Worm (Caenorhabditis elegans): ENCODE measurements around the gene snap-29.

snap-29 gene

DNA sequence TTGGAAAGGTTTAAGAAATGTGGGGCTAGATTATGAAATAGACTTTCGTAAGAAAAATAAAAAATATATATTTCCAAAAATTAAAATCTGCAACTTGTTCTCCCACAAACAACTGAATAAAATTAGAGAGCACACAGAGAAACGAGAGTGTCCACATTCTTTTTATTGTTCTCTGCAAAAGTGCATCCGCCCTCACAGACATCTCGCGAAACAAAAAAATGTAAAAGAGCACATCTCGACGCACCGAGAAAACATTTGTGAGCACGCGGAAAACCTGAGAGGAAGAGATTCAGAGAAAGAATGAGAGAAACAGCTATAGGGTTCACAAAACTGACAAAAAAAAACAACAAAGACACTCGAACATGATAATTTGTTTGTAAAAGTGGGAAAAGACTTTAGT lies 6.0 kb downstream of the snap-29 start (continued):
- no peak for TF ChIP-seq ctbp-1 (GFP tag; IDR thresholded peaks at IDR 0.05)
- TF ChIP-seq dmd-6 (GFP tag; IDR thresholded peaks at IDR 0.05) = 0 out of 2 replicates have a peak, but pooled peaks have one; percentile 20
- TF ChIP-seq hlh-30 (tag; optimal IDR thresholded peaks at IDR 0.05; ENCODE audit: insufficient read depth) = peak; percentile 52
- TF ChIP-seq Y75B8A.6 (GFP tag; IDR thresholded peaks at IDR 0.05) = no peak
- no peak for TF ChIP-seq daf-19 (GFP tag; conservative IDR thresholded peaks at IDR 0.05)
- TF ChIP-seq dpl-1 (GFP tag; optimal IDR thresholded peaks at IDR 0.05) = peak; percentile 12
- TF ChIP-seq daf-12 (tag; optimal IDR thresholded peaks at IDR 0.05) = no peak
- no peak for TF ChIP-seq ceh-82 (tag; optimal IDR thresholded peaks at IDR 0.05)
- TF ChIP-seq set-16 (GFP tag; IDR thresholded peaks at IDR 0.05) = no peak
- TF ChIP-seq tag-97 (GFP tag; IDR thresholded peaks at IDR 0.05) = no peak
- TF ChIP-seq ces-1 (GFP tag; optimal IDR thresholded peaks at IDR 0.05) = no peak
- no peak for TF ChIP-seq spr-1 (tag; optimal IDR thresholded peaks at IDR 0.05)
- no peak for TF ChIP-seq arid-1 (GFP tag; conservative IDR thresholded peaks at IDR 0.05)
- TF ChIP-seq nhr-28 (tag; optimal IDR thresholded peaks at IDR 0.05) = no peak
- no peak for TF ChIP-seq F37D6.2 (tag; optimal IDR thresholded peaks at IDR 0.05)
- TF ChIP-seq cey-2 (tag; optimal IDR thresholded peaks at IDR 0.05; ENCODE audit: borderline replicate concordance, insufficient read depth) = no peak
- peak; percentile 1 for TF ChIP-seq rbr-2 (tag; optimal IDR thresholded peaks at IDR 0.05)
- TF ChIP-seq lin-15B (tag; optimal IDR thresholded peaks at IDR 0.05) = no peak
- no peak for TF ChIP-seq dmd-8 (GFP tag; IDR thresholded peaks at IDR 0.05)
- no peak for TF ChIP-seq T20F7.1 (GFP tag; optimal IDR thresholded peaks at IDR 0.05)
- TF ChIP-seq ceh-62 (tag; optimal IDR thresholded peaks at IDR 0.05) = no peak
- TF ChIP-seq saeg-2 (GFP tag; IDR thresholded peaks at IDR 0.05) = no peak
- TF ChIP-seq egl-43 (GFP tag; IDR thresholded peaks at IDR 0.05) = no peak
- TF ChIP-seq tra-1 (GFP tag; IDR thresholded peaks at IDR 0.05) = no peak
- no peak for TF ChIP-seq dmd-9 (GFP tag; IDR thresholded peaks at IDR 0.05)
- no peak for TF ChIP-seq mdt-29 (GFP tag; IDR thresholded peaks at IDR 0.05)
- TF ChIP-seq F44E2.7 (GFP tag; IDR thresholded peaks at IDR 0.05) = no peak
- TF ChIP-seq fkh-10 (GFP tag; optimal IDR thresholded peaks at IDR 0.05) = no peak
- TF ChIP-seq mxl-2 (GFP tag; conservative IDR thresholded peaks at IDR 0.05) = no peak
- TF ChIP-seq F26F4.8 (GFP tag; conservative IDR thresholded peaks at IDR 0.05) = no peak
- no peak for TF ChIP-seq pqm-1 (tag; optimal IDR thresholded peaks at IDR 0.05)
- TF ChIP-seq R02D3.7 (tag; optimal IDR thresholded peaks at IDR 0.05) = no peak
- TF ChIP-seq nhr-48 (tag; optimal IDR thresholded peaks at IDR 0.05) = no peak

DNA sequence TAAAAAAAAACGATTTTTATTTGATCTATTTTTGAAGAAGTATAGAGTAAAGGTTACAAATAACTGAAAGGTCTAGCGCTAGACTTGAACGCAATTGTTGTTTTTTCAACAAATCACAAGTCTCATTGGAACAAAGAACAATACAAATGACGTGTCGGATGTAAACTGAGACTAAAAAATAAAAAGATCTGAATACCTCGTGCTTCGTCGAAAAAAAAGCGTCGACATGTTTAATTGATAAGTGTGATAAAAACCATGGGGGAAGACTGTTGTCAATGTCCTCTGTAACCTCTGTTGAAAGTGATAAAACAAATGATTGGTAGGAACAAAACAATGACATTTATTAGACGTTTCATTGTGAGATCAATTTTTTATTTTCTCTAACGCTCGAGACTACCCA lies 6.7 kb downstream of the snap-29 start:
- TF ChIP-seq mdt-29 (GFP tag; IDR thresholded peaks at IDR 0.05) (no peak), duxl-1 (tag; optimal IDR thresholded peaks at IDR 0.05; ENCODE audit: poor library complexity) (no peak), egl-43 (GFP tag; IDR thresholded peaks at IDR 0.05) (no peak), aha-1 (tag) (no peak), Y75B8A.6 (GFP tag; IDR thresholded peaks at IDR 0.05) (no peak), lin-29 (GFP tag; IDR thresholded peaks at IDR 0.05) (no peak), mdl-1 (tag; optimal IDR thresholded peaks at IDR 0.05) (peak in 1 of 2 experiments; percentile 77), nhr-10 (tag; optimal IDR thresholded peaks at IDR 0.05) (no peak), dmd-9 (GFP tag; IDR thresholded peaks at IDR 0.05) (no peak), skn-1 (tag; optimal IDR thresholded peaks at IDR 0.05) (no peak), nhr-25 (tag; optimal IDR thresholded peaks at IDR 0.05; ENCODE audit: borderline replicate concordance, insufficient read depth) (peak; percentile 7), jun-1 (tag; optimal IDR thresholded peaks at IDR 0.05) (no peak), lim-7 (GFP tag; IDR thresholded peaks at IDR 0.05) (no peak), dmd-6 (GFP tag; IDR thresholded peaks at IDR 0.05) (peak; percentile 96), T20F7.1 (GFP tag; optimal IDR thresholded peaks at IDR 0.05) (peak; percentile 57), F10B5.3 (tag; optimal IDR thresholded peaks at IDR 0.05) (no peak), mxl-3 (GFP tag; optimal IDR thresholded peaks at IDR 0.05) (peak; percentile 3), tra-1 (GFP tag; IDR thresholded peaks at IDR 0.05) (0 out of 2 replicates have a peak, but pooled peaks have one; percentile 52), ctbp-1 (GFP tag; IDR thresholded peaks at IDR 0.05) (no peak), spr-1 (tag; optimal IDR thresholded peaks at IDR 0.05) (no peak), lsy-2 (tag; optimal IDR thresholded peaks at IDR 0.05) (peak in 1 of 2 experiments; percentile 47), daf-19 (GFP tag; conservative IDR thresholded peaks at IDR 0.05) (no peak), lin-39 (tag; optimal IDR thresholded peaks at IDR 0.05) (no peak), nhr-102 (tag; optimal IDR thresholded peaks at IDR 0.05) (no peak), arid-1 (GFP tag; conservative IDR thresholded peaks at IDR 0.05) (no peak), dve-1 (tag; optimal IDR thresholded peaks at IDR 0.05; ENCODE audit: insufficient read depth) (peak; percentile 92), nhr-77 (tag; optimal IDR thresholded peaks at IDR 0.05) (peak; percentile 70), nhr-6 (tag; optimal IDR thresholded peaks at IDR 0.05) (no peak), nhr-48 (tag; optimal IDR thresholded peaks at IDR 0.05) (peak; percentile 58)
